Worm (Caenorhabditis elegans) whole organism, L4/young adult: Measurements from ENCODE around the gene cam-1.

Experiments
- W03F9.2 ChIP-seq: fragments of 150-350 bp; optimal IDR thresholded peaks from 2 replicates; lab custom pipeline; 2014; ENCODE audit warnings: missing biosample characterization, missing genetic modification characterization
- dao-5 ChIP-seq: sonication (generic microtip); optimal IDR thresholded peaks from 2 replicates; lab custom pipeline; 2016; ENCODE audit warnings: missing genotype, missing genetic modification characterization, moderate library complexity, missing compliant biosample characterization
- him-1 ChIP-seq: sonication (generic microtip); optimal IDR thresholded peaks from 2 replicates; lab custom pipeline; 2016; ENCODE audit warnings: missing genotype, missing genetic modification reagents, missing genetic modification characterization, missing compliant biosample characterization

ce11 chrII:9304849-9305248, 5.3 kb downstream of the cam-1 start:
- TF ChIP-seq him-1 (tag; lab: Kevin White, UChicago) (no peak), dao-5 (tag; lab: Kevin White, UChicago) (no peak), W03F9.2 (tag; lab: Kevin White, UChicago) (no peak)
